Worm (Caenorhabditis elegans) whole organism, L3 larva: ENCODE results near the gene sym-4.

ENCODE experiments used
- R02D3.7 ChIP-seq: fragments of 150-350 bp; optimal IDR thresholded peaks from 2 replicates; lab custom pipeline; 2014; ENCODE audit warnings: missing biosample characterization, missing genetic modification characterization
- ZK546.5 ChIP-seq: sonication (generic microtip); optimal IDR thresholded peaks from 2 replicates; lab custom pipeline; 2017; ENCODE audit warnings: missing biosample characterization, missing genetic modification characterization
- aly-2 ChIP-seq: fragments of 150-350 bp; optimal IDR thresholded peaks from 2 replicates; lab custom pipeline; 2014; ENCODE audit warnings: missing biosample characterization, missing genetic modification characterization
- ama-1 ChIP-seq: fragments of 150-350 bp; optimal IDR thresholded peaks from 2 replicates; lab custom pipeline; 2018
- ceh-16 ChIP-seq: sonication (generic microtip); optimal IDR thresholded peaks from 2 replicates; lab custom pipeline; 2017; ENCODE audit warnings: missing biosample characterization, missing genetic modification characterization
- ceh-28 ChIP-seq: fragments of 150-350 bp; optimal IDR thresholded peaks from 2 replicates; lab custom pipeline; 2014; ENCODE audit warnings: missing biosample characterization, missing genetic modification reagents, missing genetic modification characterization
- ceh-82 ChIP-seq: fragments of 150-350 bp; optimal IDR thresholded peaks from 2 replicates; lab custom pipeline; 2014; ENCODE audit warnings: missing biosample characterization, missing genetic modification characterization
- ceh-9 ChIP-seq: sonication (generic microtip); optimal IDR thresholded peaks from 2 replicates; lab custom pipeline; 2018; ENCODE audit warnings: missing biosample characterization, missing genetic modification characterization
- daf-12 ChIP-seq: fragments of 150-350 bp; optimal IDR thresholded peaks from 2 replicates; lab custom pipeline; 2014; ENCODE audit warnings: missing biosample characterization, missing genetic modification reagents, missing genetic modification characterization
- egl-27 ChIP-seq: sonication (generic microtip); optimal IDR thresholded peaks from 4 replicates; lab custom pipeline; 2017; ENCODE audit warnings: missing biosample characterization, missing genetic modification reagents, missing genetic modification characterization
- egl-5 ChIP-seq: fragments of 150-350 bp; optimal IDR thresholded peaks from 2 replicates; lab custom pipeline; 2017; ENCODE audit warnings: missing biosample characterization, missing genetic modification reagents, missing genetic modification characterization, inconsistent platforms
- elt-1 ChIP-seq: fragments of 150-350 bp; optimal IDR thresholded peaks from 2 replicates; lab custom pipeline; 2014; ENCODE audit warnings: missing biosample characterization, missing genetic modification characterization
- elt-2 ChIP-seq: sonication (generic microtip); optimal IDR thresholded peaks from 2 replicates; lab custom pipeline; 2016; ENCODE audit warnings: missing genetic modification reagents, mild to moderate bottlenecking, missing genetic modification characterization, missing compliant biosample characterization
- elt-3 ChIP-seq, 3 experiments: fragments of 150-350 bp in 1 of 3; sonication (generic microtip) in 2 of 3; optimal IDR thresholded peaks; 2 replicates in 2 of 3; 4 replicates in 1 of 3; lab custom pipeline; 2014 to 2017; ENCODE audit warnings: missing biosample characterization in 3 of 3, missing genetic modification characterization in 3 of 3
- eor-1 ChIP-seq, 2 experiments: fragments of 150-350 bp; optimal IDR thresholded peaks; 2 replicates each; lab custom pipeline; 2014 to 2018; ENCODE audit warnings: missing biosample characterization in 2 of 2, missing genetic modification characterization in 2 of 2
- fkh-10 ChIP-seq: sonication (generic microtip); optimal IDR thresholded peaks from 2 replicates; lab custom pipeline; 2017; ENCODE audit warnings: missing biosample characterization, missing genetic modification reagents, missing genetic modification characterization
- fkh-2 ChIP-seq: fragments of 150-350 bp; optimal IDR thresholded peaks from 2 replicates; lab custom pipeline; 2014; ENCODE audit warnings: missing biosample characterization, missing genetic modification reagents, missing genetic modification characterization
- fos-1 ChIP-seq: fragments of 150-350 bp; optimal IDR thresholded peaks from 2 replicates; lab custom pipeline; 2014; ENCODE audit warnings: missing biosample characterization, missing genetic modification characterization
- hmg-11 ChIP-seq: sonication (generic microtip); optimal IDR thresholded peaks from 2 replicates; lab custom pipeline; 2016; ENCODE audit warnings: missing genetic modification characterization, missing compliant biosample characterization
- jun-1 ChIP-seq: fragments of 150-350 bp; optimal IDR thresholded peaks from 2 replicates; lab custom pipeline; 2014; ENCODE audit warnings: missing biosample characterization, missing genetic modification reagents, missing genetic modification characterization
- lin-15B ChIP-seq: fragments of 150-350 bp; optimal IDR thresholded peaks from 2 replicates; lab custom pipeline; 2014; ENCODE audit warnings: missing biosample characterization, missing genetic modification characterization
- lin-39 ChIP-seq: fragments of 150-350 bp; optimal IDR thresholded peaks from 2 replicates; lab custom pipeline; 2018; ENCODE audit warnings: missing biosample characterization, missing genetic modification reagents, missing genetic modification characterization
- lsy-12 ChIP-seq: sonication (generic microtip); optimal IDR thresholded peaks from 2 replicates; lab custom pipeline; 2016; ENCODE audit warnings: mild to moderate bottlenecking, missing genetic modification characterization, missing compliant biosample characterization
- mdl-1 ChIP-seq: fragments of 150-350 bp; optimal IDR thresholded peaks from 2 replicates; lab custom pipeline; 2014; ENCODE audit warnings: missing biosample characterization, missing genetic modification characterization
- mml-1 ChIP-seq: fragments of 150-350 bp; sonication (generic microtip); optimal IDR thresholded peaks from 3 replicates; lab custom pipeline; 2014; ENCODE audit warnings: missing biosample characterization, missing genetic modification characterization
- nfya-1 ChIP-seq: sonication (generic microtip); optimal IDR thresholded peaks from 2 replicates; lab custom pipeline; 2017; ENCODE audit warnings: missing genetic modification characterization, mild to moderate bottlenecking, missing compliant biosample characterization, antibody characterized with exemption, moderate library complexity; ENCODE audit not compliant: insufficient read depth
- nhr-11 ChIP-seq: fragments of 150-350 bp; optimal IDR thresholded peaks from 2 replicates; lab custom pipeline; 2014; ENCODE audit warnings: missing biosample characterization, missing genetic modification characterization
- nhr-12 ChIP-seq: fragments of 150-350 bp; optimal IDR thresholded peaks from 2 replicates; lab custom pipeline; 2014; ENCODE audit warnings: missing biosample characterization, missing genetic modification characterization
- nhr-237 ChIP-seq: fragments of 150-350 bp; optimal IDR thresholded peaks from 2 replicates; lab custom pipeline; 2014; ENCODE audit warnings: missing biosample characterization, missing genetic modification characterization
- nhr-25 ChIP-seq: sonication (generic microtip); optimal IDR thresholded peaks from 2 replicates; lab custom pipeline; 2017; ENCODE audit warnings: missing biosample characterization, missing genetic modification characterization
- nhr-28 ChIP-seq: fragments of 150-350 bp; optimal IDR thresholded peaks from 2 replicates; lab custom pipeline; 2014; ENCODE audit warnings: missing biosample characterization, missing genetic modification characterization
- nhr-43 ChIP-seq: sonication (generic microtip); optimal IDR thresholded peaks from 2 replicates; lab custom pipeline; 2016; ENCODE audit warnings: mild to moderate bottlenecking, missing genetic modification characterization, missing compliant biosample characterization; ENCODE audit not compliant: poor library complexity, severe bottlenecking
- nhr-67 ChIP-seq: fragments of 150-350 bp; optimal IDR thresholded peaks from 2 replicates; lab custom pipeline; 2014; ENCODE audit warnings: missing biosample characterization, missing genetic modification characterization
- nhr-76 ChIP-seq: fragments of 150-350 bp; sonication (generic microtip); optimal IDR thresholded peaks from 5 replicates; lab custom pipeline; 2014; ENCODE audit warnings: missing biosample characterization, missing genetic modification characterization
- nhr-77 ChIP-seq: fragments of 150-350 bp; optimal IDR thresholded peaks from 2 replicates; lab custom pipeline; 2014; ENCODE audit warnings: missing biosample characterization, missing genetic modification characterization
- pha-4 ChIP-seq: fragments of 150-350 bp; optimal IDR thresholded peaks from 2 replicates; lab custom pipeline; 2014; ENCODE audit warnings: missing biosample characterization, missing genetic modification reagents, missing genetic modification characterization
- pqm-1 ChIP-seq: fragments of 150-350 bp; optimal IDR thresholded peaks from 2 replicates; lab custom pipeline; 2017; ENCODE audit warnings: missing biosample characterization, missing genetic modification characterization, inconsistent platforms
- sea-2 ChIP-seq: fragments of 150-350 bp; sonication (generic microtip); optimal IDR thresholded peaks from 4 replicates; lab custom pipeline; 2014; ENCODE audit warnings: missing biosample characterization, missing genetic modification reagents, missing genetic modification characterization
- skn-1 ChIP-seq: fragments of 150-350 bp; optimal IDR thresholded peaks from 2 replicates; lab custom pipeline; 2014; ENCODE audit warnings: missing biosample characterization, missing genetic modification characterization
- snpc-4 ChIP-seq: fragments of 150-350 bp; optimal IDR thresholded peaks from 2 replicates; lab custom pipeline; 2014; ENCODE audit warnings: missing biosample characterization, missing genetic modification characterization
- tbx-2 ChIP-seq: sonication (generic microtip); optimal IDR thresholded peaks from 2 replicates; lab custom pipeline; 2016; ENCODE audit warnings: mild to moderate bottlenecking, missing genetic modification characterization, missing compliant biosample characterization
- unc-39 ChIP-seq: sonication (generic microtip); optimal IDR thresholded peaks from 4 replicates; lab custom pipeline; 2017; ENCODE audit warnings: missing biosample characterization, missing genetic modification characterization
- unc-62 ChIP-seq: fragments of 150-350 bp; sonication (generic microtip); optimal IDR thresholded peaks from 4 replicates; lab custom pipeline; 2014; ENCODE audit warnings: missing biosample characterization, missing genetic modification reagents, missing genetic modification characterization
- zag-1 ChIP-seq: fragments of 150-350 bp; optimal IDR thresholded peaks from 2 replicates; lab custom pipeline; 2014; ENCODE audit warnings: missing biosample characterization, missing genetic modification characterization
- ztf-11 ChIP-seq: fragments of 150-350 bp; optimal IDR thresholded peaks from 2 replicates; lab custom pipeline; 2014; ENCODE audit warnings: missing biosample characterization, missing genetic modification characterization
- ztf-4 ChIP-seq: fragments of 150-350 bp; optimal IDR thresholded peaks from 2 replicates; lab custom pipeline; 2014; ENCODE audit warnings: missing biosample characterization, missing genetic modification characterization

sym-4 gene

ce11 chrX:14178688-14179087, 9.3 kb upstream of the sym-4 start, which contains the start of gene C37E2.10:
Gene C37E2.10 (plus strand): TSS chrX:14178988.
- no peak for TF ChIP-seq ztf-11
- no peak for TF ChIP-seq aly-2
- no peak for TF ChIP-seq ceh-9 (tag; lab: Kevin White, UChicago)
- TF ChIP-seq pha-4 (tag; lab: Kevin White, UChicago), result no peak
- TF ChIP-seq nhr-25 (tag; lab: Kevin White, UChicago), result no peak
- no peak for TF ChIP-seq nhr-11
- TF ChIP-seq ceh-16 (tag; lab: Kevin White, UChicago), result no peak
- no peak for TF ChIP-seq hmg-11 (tag; lab: Kevin White, UChicago)
- no peak for TF ChIP-seq fkh-2 (tag; lab: Kevin White, UChicago)
- no peak for TF ChIP-seq fos-1 (tag; lab: Kevin White, UChicago)
- no peak for TF ChIP-seq sea-2 (GFP tag; lab: Kevin White, UChicago)
- no peak for TF ChIP-seq ceh-28 (tag; lab: Kevin White, UChicago)
- no peak for TF ChIP-seq ama-1 (lab: Kevin White, UChicago)
- TF ChIP-seq egl-27, result no peak

ce11 chrX:14175740-14176139, 6.3 kb upstream of the sym-4 start, which contains the start of gene C37E2.2:
Gene C37E2.2 (plus strand): TSS chrX:14176040.
- no peak for TF ChIP-seq eor-1 (tag; optimal IDR thresholded peaks at IDR 0.05; lab: Kevin White, UChicago)
- no peak for TF ChIP-seq mdl-1 (tag; lab: Kevin White, UChicago)
- no peak for TF ChIP-seq R02D3.7 (tag; lab: Kevin White, UChicago)
- no peak for TF ChIP-seq pha-4 (tag; lab: Kevin White, UChicago)
- no peak for TF ChIP-seq elt-1 (tag; lab: Kevin White, UChicago)
- no peak for TF ChIP-seq lin-15B
- no peak for TF ChIP-seq lsy-12 (tag; lab: Kevin White, UChicago)
- TF ChIP-seq elt-2 (tag; lab: Kevin White, UChicago), result no peak
- no peak for TF ChIP-seq nhr-25 (tag; lab: Kevin White, UChicago)
- no peak for TF ChIP-seq skn-1 (tag; lab: Kevin White, UChicago)
- no peak for TF ChIP-seq hmg-11 (tag; lab: Kevin White, UChicago)
- TF ChIP-seq nhr-43 (tag; lab: Kevin White, UChicago), result no peak
- no peak for TF ChIP-seq egl-5 (tag; lab: Kevin White, UChicago)
- no peak for TF ChIP-seq nfya-1
- no peak for TF ChIP-seq jun-1 (tag; lab: Kevin White, UChicago)
- no peak for TF ChIP-seq ama-1 (lab: Kevin White, UChicago)
- TF ChIP-seq nhr-12, result no peak
- no peak for TF ChIP-seq aly-2

- TF ChIP-seq ceh-9 (tag; lab: Kevin White, UChicago) (no peak), nhr-77 (no peak), hmg-11 (tag; lab: Kevin White, UChicago) (peak; percentile 53), unc-39 (no peak), R02D3.7 (tag; lab: Kevin White, UChicago) (peak; percentile 8), nhr-237 (tag; lab: Kevin White, UChicago) (no peak), egl-5 (tag; lab: Kevin White, UChicago) (peak; percentile 11), nhr-43 (tag; lab: Kevin White, UChicago) (no peak), ZK546.5 (no peak), lin-39 (tag; lab: Kevin White, UChicago) (peak; percentile 85), nhr-76 (no peak), ceh-28 (tag; lab: Kevin White, UChicago) (peak; percentile 88), eor-1 (tag; optimal IDR thresholded peaks at IDR 0.05; lab: Kevin White, UChicago) (no peak), ceh-16 (tag; lab: Kevin White, UChicago) (no peak), pqm-1 (tag; lab: Kevin White, UChicago) (peak; percentile 9), nfya-1 (peak; percentile 80), nhr-12 (no peak), skn-1 (tag; lab: Kevin White, UChicago) (no peak), ztf-4 (no peak), jun-1 (tag; lab: Kevin White, UChicago) (peak; percentile 50), ceh-82 (tag; lab: Kevin White, UChicago) (no peak), nhr-25 (tag; lab: Kevin White, UChicago) (peak; percentile 78), ama-1 (lab: Kevin White, UChicago) (peak; percentile 11), unc-62 (GFP tag; lab: Kevin White, UChicago) (no peak), fos-1 (tag; lab: Kevin White, UChicago) (no peak), mdl-1 (tag; lab: Kevin White, UChicago) (no peak), ztf-11 (no peak), nhr-67 (tag; lab: Kevin White, UChicago) (no peak), fkh-10 (GFP tag; lab: Kevin White, UChicago) (peak; percentile 8), lin-15B (peak; percentile 80), snpc-4 (tag; lab: Kevin White, UChicago) (peak; percentile 55), aly-2 (no peak), elt-1 (tag; lab: Kevin White, UChicago) (no peak), fkh-2 (tag; lab: Kevin White, UChicago) (no peak), nhr-28 (tag; lab: Kevin White, UChicago) (no peak), daf-12 (no peak), zag-1 (tag; lab: Kevin White, UChicago) (no peak), mml-1 (tag; lab: Kevin White, UChicago) (no peak), sea-2 (GFP tag; lab: Kevin White, UChicago) (no peak), elt-2 (tag; lab: Kevin White, UChicago) (peak; percentile 38), tbx-2 (peak; percentile 21), egl-27 (no peak), elt-3 (tag; optimal IDR thresholded peaks at IDR 0.05; lab: Kevin White, UChicago) (no peak)
These were observed 4.4 kb upstream of the sym-4 start, which contains the start of gene idhb-1 for ce11 chrX:14173850-14174249. Gene idhb-1 (minus strand): TSS chrX:14174063.
